Fruit fly (Drosophila melanogaster) whole organism, embryonic: ENCODE measurements around the gene CG3408.
A peak's percentile ranks its signal among the peaks of the same experiment; 100 is the strongest.

ENCODE experiments used
- Asciz ChIP-seq: fragments of 200-800 bp; sonication (Bioruptor generic); optimal IDR thresholded peaks from 2 replicates; lab custom pipeline; 2017; ENCODE audit warnings: missing biosample characterization, mild to moderate bottlenecking, missing genetic modification characterization, missing genetic modification reagents
- Atf6 ChIP-seq: fragments of 200-800 bp; sonication (Bioruptor generic); IDR thresholded peaks from 2 replicates; pipeline ENCODE4 v1.3.6; 2022; ENCODE audit warnings: missing biosample characterization, missing genetic modification characterization
- CG10209 ChIP-seq: fragments of 200-800 bp; sonication (Bioruptor generic); optimal IDR thresholded peaks from 3 replicates; lab custom pipeline; 2017; ENCODE audit warnings: missing biosample characterization, mild to moderate bottlenecking, missing genetic modification characterization, missing genetic modification reagents
- CG11085 ChIP-seq: fragments of 200-800 bp; sonication (Bioruptor generic); IDR thresholded peaks from 2 replicates; pipeline ENCODE4 v1.3.6; 2022; ENCODE audit warnings: missing biosample characterization, missing genetic modification characterization
- CG11696 ChIP-seq: fragments of 200-800 bp; sonication (Bioruptor generic); IDR thresholded peaks from 2 replicates; pipeline ENCODE4 v1.3.6; 2022; ENCODE audit warnings: missing biosample characterization, missing genetic modification characterization
- CG12236 ChIP-seq: fragments of 200-800 bp; sonication (Bioruptor generic); optimal IDR thresholded peaks from 2 replicates; lab custom pipeline; 2016; ENCODE audit warnings: missing biosample characterization, missing genetic modification characterization
- CG12391 ChIP-seq: fragments of 200-800 bp; sonication (Bioruptor generic); optimal IDR thresholded peaks from 3 replicates; lab custom pipeline; 2018; ENCODE audit warnings: missing biosample characterization, mild to moderate bottlenecking, missing genetic modification characterization, moderate library complexity
- CG12769 ChIP-seq: fragments of 200-800 bp; sonication (Bioruptor generic); optimal IDR thresholded peaks from 2 replicates; lab custom pipeline; 2019; ENCODE audit warnings: missing biosample characterization, mild to moderate bottlenecking, missing genetic modification characterization, moderate library complexity
- CG13296 ChIP-seq: fragments of 200-800 bp; sonication (Bioruptor generic); optimal IDR thresholded peaks from 3 replicates; lab custom pipeline; 2018; ENCODE audit warnings: missing biosample characterization, mild to moderate bottlenecking, missing genetic modification characterization
- CG13424 ChIP-seq: fragments of 200-800 bp; sonication (Bioruptor generic); optimal IDR thresholded peaks from 2 replicates; lab custom pipeline; 2019; ENCODE audit warnings: missing biosample characterization, mild to moderate bottlenecking, missing genetic modification characterization, moderate library complexity
- CG18476 ChIP-seq: fragments of 200-800 bp; sonication (Bioruptor generic); optimal IDR thresholded peaks from 2 replicates; lab custom pipeline; 2016; ENCODE audit warnings: missing biosample characterization, mild to moderate bottlenecking, missing genetic modification characterization
- CG2120 ChIP-seq: fragments of 200-800 bp; sonication (Bioruptor generic); optimal IDR thresholded peaks from 3 replicates; lab custom pipeline; 2016; ENCODE audit warnings: missing biosample characterization, missing genetic modification characterization
- CG3163 ChIP-seq: fragments of 200-800 bp; sonication (Bioruptor generic); optimal IDR thresholded peaks from 3 replicates; lab custom pipeline; 2016; ENCODE audit warnings: missing biosample characterization, missing genetic modification characterization
- CG3407 ChIP-seq: fragments of 200-800 bp; sonication (Bioruptor generic); optimal IDR thresholded peaks from 2 replicates; lab custom pipeline; 2018; ENCODE audit warnings: missing biosample characterization, mild to moderate bottlenecking, missing genetic modification characterization
- CG4360 ChIP-seq: fragments of 200-800 bp; sonication (Bioruptor generic); IDR thresholded peaks from 2 replicates; pipeline ENCODE4 v1.3.6; 2022; ENCODE audit warnings: missing biosample characterization, missing genetic modification characterization
- CG6854 ChIP-seq: fragments of 200-800 bp; sonication (Bioruptor generic); optimal IDR thresholded peaks from 3 replicates; lab custom pipeline; 2017; ENCODE audit warnings: missing biosample characterization, mild to moderate bottlenecking, missing genetic modification characterization
- CG7839 ChIP-seq: fragments of 200-800 bp; sonication (Bioruptor generic); optimal IDR thresholded peaks from 3 replicates; lab custom pipeline; 2018; ENCODE audit warnings: missing biosample characterization, mild to moderate bottlenecking, missing genetic modification characterization, moderate library complexity
- CG8944 ChIP-seq: fragments of 200-800 bp; sonication (Bioruptor generic); optimal IDR thresholded peaks from 3 replicates; lab custom pipeline; 2016; ENCODE audit warnings: missing biosample characterization, missing genetic modification characterization
- CG9437 ChIP-seq: fragments of 200-800 bp; sonication (Bioruptor generic); optimal IDR thresholded peaks from 2 replicates; lab custom pipeline; 2018; ENCODE audit warnings: missing biosample characterization, mild to moderate bottlenecking, missing genetic modification characterization
- CG9727 ChIP-seq: fragments of 200-800 bp; sonication (Bioruptor generic); optimal IDR thresholded peaks from 3 replicates; lab custom pipeline; 2017; ENCODE audit warnings: missing biosample characterization, mild to moderate bottlenecking, missing genetic modification characterization
- D19A ChIP-seq: fragments of 200-800 bp; optimal IDR thresholded peaks from 3 replicates; lab custom pipeline; 2019; ENCODE audit warnings: missing biosample characterization, mild to moderate bottlenecking, missing genetic modification characterization, moderate library complexity
- Dll ChIP-seq: fragments of 200-800 bp; sonication (Bioruptor generic); IDR thresholded peaks from 4 replicates; pipeline ENCODE4 v1.3.6; 2022; ENCODE audit warnings: missing biosample characterization, missing genetic modification characterization; ENCODE audit not compliant: partially characterized antibody
- Dref ChIP-seq: fragments of 200-800 bp; sonication (Bioruptor generic); IDR thresholded peaks from 2 replicates; pipeline ENCODE4 v1.3.6; 2022; ENCODE audit warnings: missing biosample characterization, missing genetic modification characterization
- Drgx ChIP-seq: fragments of 200-800 bp; sonication (Bioruptor generic); IDR thresholded peaks from 2 replicates; pipeline ENCODE4 v1.3.6; 2022; ENCODE audit warnings: missing biosample characterization, missing genetic modification characterization
- H15 ChIP-seq: fragments of 200-800 bp; sonication (Bioruptor generic); IDR thresholded peaks from 3 replicates; pipeline ENCODE4 v1.3.6; 2022; ENCODE audit warnings: missing biosample characterization, missing genetic modification characterization
- Hand ChIP-seq: fragments of 200-800 bp; sonication (Bioruptor generic); optimal IDR thresholded peaks from 2 replicates; lab custom pipeline; 2017; ENCODE audit warnings: mild to moderate bottlenecking, missing biosample characterization, missing genetic modification reagents, missing genetic modification characterization
- Hmr ChIP-seq: fragments of 200-800 bp; sonication (Bioruptor generic); optimal IDR thresholded peaks from 3 replicates; lab custom pipeline; 2017; ENCODE audit warnings: mild to moderate bottlenecking, missing biosample characterization, missing genetic modification reagents, missing genetic modification characterization
- Hr39 ChIP-seq: fragments of >200 bp; optimal IDR thresholded peaks from 2 replicates; lab custom pipeline; 2017
- Mad ChIP-seq: fragments of 200-800 bp; sonication (Bioruptor generic); optimal IDR thresholded peaks from 2 replicates; lab custom pipeline; 2016; ENCODE audit warnings: missing biosample characterization, missing genetic modification characterization
- Nf-YB ChIP-seq: fragments of 200-800 bp; sonication (Bioruptor generic); optimal IDR thresholded peaks from 3 replicates; lab custom pipeline; 2019; ENCODE audit warnings: missing biosample characterization, mild to moderate bottlenecking, missing genetic modification characterization, moderate library complexity
- Sox100B ChIP-seq: fragments of 200-800 bp; sonication (Bioruptor generic); optimal IDR thresholded peaks from 3 replicates; lab custom pipeline; 2018; ENCODE audit warnings: missing biosample characterization, mild to moderate bottlenecking, missing genetic modification characterization
- Xbp1 ChIP-seq: fragments of 200-800 bp; sonication (Bioruptor generic); optimal IDR thresholded peaks from 3 replicates; lab custom pipeline; 2016; ENCODE audit warnings: missing biosample characterization, mild to moderate bottlenecking, missing genetic modification characterization
- ato ChIP-seq: fragments of 200-800 bp; sonication (Bioruptor generic); IDR thresholded peaks from 2 replicates; pipeline ENCODE4 v1.3.6; 2022; ENCODE audit warnings: missing biosample characterization, missing genetic modification characterization; ENCODE audit not compliant: partially characterized antibody
- az2 ChIP-seq: fragments of 200-800 bp; sonication (Bioruptor generic); optimal IDR thresholded peaks from 3 replicates; lab custom pipeline; 2016; ENCODE audit warnings: missing biosample characterization, missing genetic modification characterization
- bab2 ChIP-seq: fragments of 200-800 bp; sonication (Bioruptor generic); optimal IDR thresholded peaks from 2 replicates; lab custom pipeline; 2016; ENCODE audit warnings: missing biosample characterization, missing genetic modification characterization
- grau ChIP-seq: fragments of 200-800 bp; optimal IDR thresholded peaks from 3 replicates; lab custom pipeline; 2019; ENCODE audit warnings: missing biosample characterization, mild to moderate bottlenecking, missing genetic modification characterization, moderate library complexity
- kni ChIP-seq: fragments of 200-800 bp; sonication (Bioruptor generic); optimal IDR thresholded peaks from 3 replicates; lab custom pipeline; 2017; ENCODE audit warnings: mild to moderate bottlenecking, missing biosample characterization, missing genetic modification reagents, missing genetic modification characterization
- lmd ChIP-seq: fragments of 200-800 bp; sonication (Bioruptor generic); IDR thresholded peaks from 2 replicates; pipeline ENCODE4 v1.3.6; 2022; ENCODE audit warnings: missing biosample characterization, missing genetic modification characterization
- lola ChIP-seq, 3 experiments: fragments of >200 bp in 2 of 3; fragments of 200-800 bp in 1 of 3; sonication (Bioruptor generic) in 1 of 3; optimal IDR thresholded peaks; 2 replicates each; lab custom pipeline; 2017 to 2019; ENCODE audit warnings: missing biosample characterization in 3 of 3, missing genetic modification characterization in 3 of 3, mild to moderate bottlenecking in 1 of 3, moderate library complexity in 1 of 3
- lov ChIP-seq, 2 experiments: fragments of 200-800 bp in 1 of 2; fragments of >200 bp in 1 of 2; sonication (Bioruptor generic) in 1 of 2; IDR thresholded peaks in 1 of 2; optimal IDR thresholded peaks in 1 of 2; 2 replicates in 1 of 2; 3 replicates in 1 of 2; pipeline versions ENCODE4 v1.3.6 to Lab custom; 2017 to 2022; ENCODE audit warnings: missing biosample characterization in 1 of 2, missing genetic modification characterization in 1 of 2
- luna ChIP-seq: fragments of 200-800 bp; sonication (Bioruptor generic); optimal IDR thresholded peaks from 2 replicates; lab custom pipeline; 2016; ENCODE audit warnings: missing biosample characterization, missing genetic modification characterization
- mirr ChIP-seq: fragments of 200-800 bp; sonication (Bioruptor generic); optimal IDR thresholded peaks from 3 replicates; lab custom pipeline; 2018; ENCODE audit warnings: missing biosample characterization, mild to moderate bottlenecking, missing genetic modification characterization
- mld ChIP-seq: fragments of 200-800 bp; sonication (Bioruptor generic); IDR thresholded peaks from 3 replicates; pipeline ENCODE4 v1.3.6; 2022; ENCODE audit warnings: missing biosample characterization, missing genetic modification characterization; ENCODE audit not compliant: partially characterized antibody
- nau ChIP-seq: fragments of 200-800 bp; sonication (Bioruptor generic); optimal IDR thresholded peaks from 3 replicates; lab custom pipeline; 2017; ENCODE audit warnings: missing biosample characterization, mild to moderate bottlenecking, missing genetic modification characterization, missing genetic modification reagents
- prd ChIP-seq, 3 experiments: fragments of >200 bp in 2 of 3; fragments of 200-800 bp in 1 of 3; sonication (Bioruptor generic) in 1 of 3; optimal IDR thresholded peaks in 2 of 3; IDR thresholded peaks in 1 of 3; 2 replicates in 2 of 3; 3 replicates in 1 of 3; pipeline versions ENCODE4 v1.3.6 to Lab custom; 2017 to 2022; ENCODE audit warnings: missing biosample characterization in 1 of 3, missing genetic modification characterization in 1 of 3
- psq ChIP-seq: fragments of 200-800 bp; sonication (Bioruptor generic); optimal IDR thresholded peaks from 2 replicates; lab custom pipeline; 2017; ENCODE audit warnings: missing biosample characterization, missing genetic modification characterization
- sd ChIP-seq: fragments of 200-800 bp; sonication (Bioruptor generic); optimal IDR thresholded peaks from 3 replicates; lab custom pipeline; 2018; ENCODE audit warnings: missing biosample characterization, mild to moderate bottlenecking, missing genetic modification characterization, moderate library complexity
- sima ChIP-seq: fragments of 200-800 bp; sonication (Bioruptor generic); optimal IDR thresholded peaks from 2 replicates; lab custom pipeline; 2016; ENCODE audit warnings: missing biosample characterization, missing genetic modification characterization
- trem ChIP-seq: fragments of 200-800 bp; optimal IDR thresholded peaks from 3 replicates; lab custom pipeline; 2019; ENCODE audit warnings: missing biosample characterization, mild to moderate bottlenecking, missing genetic modification characterization, moderate library complexity
- twi ChIP-seq: fragments of 200-800 bp; optimal IDR thresholded peaks from 2 replicates; lab custom pipeline; 2019; ENCODE audit warnings: missing biosample characterization, mild to moderate bottlenecking, missing genetic modification characterization, moderate library complexity

Gene CG3408

dm6 chr3L:9466595-9466994 lies 42.8 kb downstream of the CG3408 start (continued):
- no peak for TF ChIP-seq CG3163
- peak; percentile 0 for TF ChIP-seq D19A (tag; lab: Kevin White, UChicago)
- TF ChIP-seq Hand (GFP tag; lab: Kevin White, UChicago), result peak; percentile 54
- no peak for TF ChIP-seq psq (GFP tag; lab: Kevin White, UChicago)
- TF ChIP-seq grau (tag; lab: Kevin White, UChicago), result peak; percentile 88
- TF ChIP-seq CG3407, result no peak
- no peak for TF ChIP-seq trem
- TF ChIP-seq CG6854 (GFP tag; lab: Kevin White, UChicago), result no peak
- peak; percentile 57 for TF ChIP-seq CG10209 (GFP tag; lab: Kevin White, UChicago)
- TF ChIP-seq CG9727, result peak; percentile 40
- TF ChIP-seq H15 (GFP tag; lab: Robert Waterston, UW), result no peak
- TF ChIP-seq prd (optimal IDR thresholded peaks at IDR 0.05; lab: Kevin White, UChicago), result no peak
- TF ChIP-seq prd (GFP tag; IDR thresholded peaks at IDR 0.05; lab: Robert Waterston, UW), result 0 out of 3 replicates have a peak, but pooled peaks have one; percentile 10
- TF ChIP-seq sima (GFP tag; lab: Kevin White, UChicago), result no peak
- peak; percentile 7 for TF ChIP-seq Asciz (GFP tag; lab: Kevin White, UChicago)
- TF ChIP-seq Dref, result no peak
- TF ChIP-seq twi, result no peak
- no peak for TF ChIP-seq sd (tag; lab: Kevin White, UChicago)
- no peak for TF ChIP-seq lov (optimal IDR thresholded peaks at IDR 0.05; lab: Kevin White, UChicago)
- no peak for TF ChIP-seq lov (GFP tag; IDR thresholded peaks at IDR 0.05; lab: Robert Waterston, UW)
- peak; percentile 47 for TF ChIP-seq CG2120 (GFP tag; lab: Kevin White, UChicago)
- TF ChIP-seq CG11696 (GFP tag; lab: Robert Waterston, UW), result no peak
- TF ChIP-seq Xbp1 (GFP tag; lab: Kevin White, UChicago), result peak; percentile 11
- TF ChIP-seq lola (GFP tag; optimal IDR thresholded peaks at IDR 0.05; lab: Kevin White, UChicago), result peak in 1 of 3 experiments; percentile 2
- TF ChIP-seq CG12236 (GFP tag; lab: Kevin White, UChicago), result no peak
- no peak for TF ChIP-seq Nf-YB (GFP tag; lab: Kevin White, UChicago)
- TF ChIP-seq luna, result no peak
- TF ChIP-seq Sox100B (GFP tag; lab: Kevin White, UChicago), result peak; percentile 15
- TF ChIP-seq CG13424, result peak; percentile 59
- TF ChIP-seq CG9437 (GFP tag; lab: Kevin White, UChicago), result peak; percentile 10
- TF ChIP-seq Atf6 (GFP tag; lab: Robert Waterston, UW), result no peak
- TF ChIP-seq CG13296 (GFP tag; lab: Kevin White, UChicago), result peak; percentile 22
- no peak for TF ChIP-seq nau (GFP tag; lab: Kevin White, UChicago)
- no peak for TF ChIP-seq bab2 (GFP tag; lab: Kevin White, UChicago)
- TF ChIP-seq Drgx (GFP tag; lab: Robert Waterston, UW), result no peak
- no peak for TF ChIP-seq CG18476 (GFP tag; lab: Kevin White, UChicago)
- peak; percentile 57 for TF ChIP-seq CG7839 (tag; lab: Kevin White, UChicago)
- TF ChIP-seq ato (GFP tag; lab: Robert Waterston, UW), result no peak
- TF ChIP-seq lmd (GFP tag; lab: Robert Waterston, UW), result no peak
- no peak for TF ChIP-seq CG4360 (GFP tag; lab: Robert Waterston, UW)
- TF ChIP-seq mirr (GFP tag; lab: Kevin White, UChicago), result no peak
- TF ChIP-seq CG12769 (tag; lab: Kevin White, UChicago), result no peak
- TF ChIP-seq kni (GFP tag; lab: Kevin White, UChicago), result no peak
- TF ChIP-seq CG12391 (tag; lab: Kevin White, UChicago), result peak; percentile 56
- no peak for TF ChIP-seq Mad
- peak; percentile 32 for TF ChIP-seq Hmr
- TF ChIP-seq az2 (GFP tag; lab: Kevin White, UChicago), result peak; percentile 15
- no peak for TF ChIP-seq Dll (GFP tag; lab: Robert Waterston, UW)
- TF ChIP-seq CG8944 (GFP tag; lab: Kevin White, UChicago), result no peak
- no peak for TF ChIP-seq Hr39 (lab: Kevin White, UChicago)
- no peak for TF ChIP-seq mld (GFP tag; lab: Robert Waterston, UW)
- no peak for TF ChIP-seq CG11085 (GFP tag; lab: Robert Waterston, UW)
